Worm (Caenorhabditis elegans) whole organism, mixed stage, embryonic: ENCODE measurements around the gene F53C3.6.

Source experiments
- lin-13 ChIP-seq: fragments of 150-350 bp; optimal IDR thresholded peaks from 2 replicates; lab custom pipeline; 2014; ENCODE audit warnings: missing biosample characterization, missing genetic modification characterization
- lsy-2 ChIP-seq: fragments of 150-350 bp; optimal IDR thresholded peaks from 2 replicates; lab custom pipeline; 2014; ENCODE audit warnings: missing biosample characterization, missing genetic modification characterization
- mep-1 ChIP-seq: fragments of 150-350 bp; optimal IDR thresholded peaks from 2 replicates; lab custom pipeline; 2017; ENCODE audit warnings: missing biosample characterization, missing genetic modification reagents, missing genetic modification characterization, inconsistent platforms
- nhr-12 ChIP-seq: fragments of 150-350 bp; optimal IDR thresholded peaks from 2 replicates; lab custom pipeline; 2014; ENCODE audit warnings: missing biosample characterization, missing genetic modification characterization
- nhr-76 ChIP-seq: sonication (generic microtip); optimal IDR thresholded peaks from 2 replicates; lab custom pipeline; 2017; ENCODE audit warnings: missing biosample characterization, missing genetic modification characterization
- ztf-11 ChIP-seq: fragments of 150-350 bp; optimal IDR thresholded peaks from 2 replicates; lab custom pipeline; 2014; ENCODE audit warnings: missing biosample characterization, missing genetic modification characterization

- TF ChIP-seq ztf-11 (tag; lab: Kevin White, UChicago) (no peak), nhr-76 (tag; lab: Kevin White, UChicago) (no peak), mep-1 (tag; lab: Kevin White, UChicago) (no peak), lsy-2 (no peak), nhr-12 (tag; lab: Kevin White, UChicago) (no peak), lin-13 (tag; lab: Kevin White, UChicago) (no peak)
Measured at ce11 chrII:3894755-3895154, 3.2 kb upstream of the F53C3.6 start, which contains the start of gene F53C3.7.
